Worm (Caenorhabditis elegans): ENCODE measurements around the gene cyp-33C11.

DNA sequence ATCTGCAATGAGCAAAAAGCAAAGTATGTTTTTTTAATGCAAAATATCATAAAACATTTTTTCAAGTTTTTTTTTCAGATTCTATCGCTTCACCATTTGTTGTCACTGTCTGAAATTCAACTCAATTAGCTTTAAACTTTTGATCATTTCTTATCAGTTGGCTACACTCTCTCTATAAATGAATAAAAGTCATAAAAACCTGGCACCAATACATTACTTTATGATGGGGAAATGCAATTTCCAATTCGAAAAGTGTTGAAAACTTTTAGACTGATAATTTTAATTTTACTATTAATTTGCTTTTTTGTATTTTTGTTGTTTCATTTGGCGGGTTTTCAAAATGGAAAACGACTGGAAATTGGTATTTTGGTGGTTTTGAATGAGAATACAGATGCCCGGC is 28.9 kb downstream of the cyp-33C11 start, which contains the start of gene F31F4.1:
- no peak for TF ChIP-seq ces-1 (GFP tag; optimal IDR thresholded peaks at IDR 0.05)
- TF ChIP-seq F10B5.3 (tag; optimal IDR thresholded peaks at IDR 0.05): no peak
- no peak for TF ChIP-seq fkh-10 (GFP tag; optimal IDR thresholded peaks at IDR 0.05)
- no peak for TF ChIP-seq nhr-76 (tag; optimal IDR thresholded peaks at IDR 0.05)
- TF ChIP-seq pha-4 (GFP tag; IDR thresholded peaks at IDR 0.05): no peak
- no peak for TF ChIP-seq pha-4 (tag; optimal IDR thresholded peaks at IDR 0.05)
- TF ChIP-seq mdl-1 (tag; optimal IDR thresholded peaks at IDR 0.05): no peak
- TF ChIP-seq sdz-12 (GFP tag; optimal IDR thresholded peaks at IDR 0.05): no peak
- TF ChIP-seq lin-1 (GFP tag; IDR thresholded peaks at IDR 0.05): no peak
- TF ChIP-seq ztf-11 (tag; optimal IDR thresholded peaks at IDR 0.05): no peak
- TF ChIP-seq lir-3 (tag; optimal IDR thresholded peaks at IDR 0.05): no peak
- no peak for TF ChIP-seq lin-39 (tag; optimal IDR thresholded peaks at IDR 0.05)
- no peak for TF ChIP-seq nhr-25 (tag; optimal IDR thresholded peaks at IDR 0.05; ENCODE audit: borderline replicate concordance, insufficient read depth)
- no peak for TF ChIP-seq skn-1 (tag; optimal IDR thresholded peaks at IDR 0.05)
